Worm (Caenorhabditis elegans) whole organism, L4 larva: ENCODE measurements around the gene rpl-20.
A peak's percentile ranks its signal among the peaks of the same experiment; 100 is the strongest.

Experiments used
- D1046.2 ChIP-seq: fragments of 200-800 bp; sonication (Bioruptor generic); IDR thresholded peaks from 2 replicates; pipeline ENCODE4 v1.3.6; 2022; ENCODE audit warnings: missing genetic modification characterization, missing compliant biosample characterization
- Y105C5A.15 ChIP-seq: fragments of 200-800 bp; sonication (Bioruptor generic); IDR thresholded peaks from 2 replicates; pipeline ENCODE4 v1.3.6; 2022; ENCODE audit warnings: missing genetic modification characterization, missing compliant biosample characterization
- ZK337.2 ChIP-seq: fragments of 200-800 bp; sonication (Bioruptor generic); IDR thresholded peaks from 2 replicates; pipeline ENCODE4 v1.3.6; 2022; ENCODE audit warnings: missing genetic modification reagents, missing genetic modification characterization, missing compliant biosample characterization
- ZK546.5 ChIP-seq, 2 experiments: sonication (generic microtip); optimal IDR thresholded peaks; 2 replicates each; lab custom pipeline; 2017; ENCODE audit warnings: missing biosample characterization in 2 of 2, missing genetic modification characterization in 2 of 2
- aha-1 ChIP-seq: fragments of 150-350 bp; peaks from one replicate; lab custom pipeline; 2014; ENCODE audit warnings: missing biosample characterization, missing genetic modification characterization
- aly-2 ChIP-seq: sonication (generic microtip); optimal IDR thresholded peaks from 2 replicates; lab custom pipeline; 2018; ENCODE audit warnings: missing biosample characterization, missing genetic modification characterization
- attf-4 ChIP-seq: sonication (generic microtip); optimal IDR thresholded peaks from 3 replicates; lab custom pipeline; 2017; ENCODE audit warnings: missing biosample characterization, missing genetic modification characterization
- ceh-62 ChIP-seq: sonication (generic microtip); optimal IDR thresholded peaks from 2 replicates; lab custom pipeline; 2017; ENCODE audit warnings: missing biosample characterization, missing genetic modification characterization
- daf-16 ChIP-seq, 3 experiments: sonication (generic microtip); optimal IDR thresholded peaks; 2 replicates each; lab custom pipeline; 2016 to 2017; ENCODE audit warnings: missing genetic modification characterization in 3 of 3, missing genetic modification reagents in 3 of 3, mild to moderate bottlenecking in 2 of 3, missing compliant biosample characterization in 2 of 3, missing biosample characterization in 1 of 3, moderate library complexity in 1 of 3
- dpl-1 ChIP-seq: fragments of 150-350 bp; optimal IDR thresholded peaks from 2 replicates; lab custom pipeline; 2014; ENCODE audit warnings: missing biosample characterization, missing genetic modification reagents, missing genetic modification characterization
- duxl-1 ChIP-seq: sonication (generic microtip); optimal IDR thresholded peaks from 2 replicates; lab custom pipeline; 2016; ENCODE audit warnings: mild to moderate bottlenecking, missing genetic modification characterization, moderate library complexity, missing compliant biosample characterization; ENCODE audit not compliant: poor library complexity
- dve-1 ChIP-seq: sonication (generic microtip); optimal IDR thresholded peaks from 2 replicates; lab custom pipeline; 2017; ENCODE audit warnings: antibody characterized with exemption, mild to moderate bottlenecking, missing genetic modification characterization, missing compliant biosample characterization; ENCODE audit not compliant: insufficient read depth
- egl-27 ChIP-seq: sonication (generic microtip); optimal IDR thresholded peaks from 3 replicates; lab custom pipeline; 2017; ENCODE audit warnings: missing biosample characterization, missing genetic modification reagents, missing genetic modification characterization
- fkh-10 ChIP-seq: fragments of 150-350 bp; optimal IDR thresholded peaks from 2 replicates; lab custom pipeline; 2014; ENCODE audit warnings: missing biosample characterization, missing genetic modification reagents, missing genetic modification characterization
- fos-1 ChIP-seq: fragments of 150-350 bp; optimal IDR thresholded peaks from 2 replicates; lab custom pipeline; 2014; ENCODE audit warnings: missing biosample characterization, missing genetic modification characterization
- hlh-11 ChIP-seq: fragments of 200-800 bp; sonication (Bioruptor generic); optimal IDR thresholded peaks from 2 replicates; lab custom pipeline; 2018; ENCODE audit warnings: mild to moderate bottlenecking, missing genetic modification characterization, missing compliant biosample characterization
- hlh-30 ChIP-seq: sonication (generic microtip); optimal IDR thresholded peaks from 2 replicates; lab custom pipeline; 2017; ENCODE audit warnings: antibody characterized with exemption, mild to moderate bottlenecking, missing genetic modification characterization, missing compliant biosample characterization; ENCODE audit not compliant: insufficient read depth
- hmg-1.1 ChIP-seq: fragments of 200-800 bp; sonication (Bioruptor generic); IDR thresholded peaks from 2 replicates; pipeline ENCODE4 v1.3.6; 2022; ENCODE audit warnings: missing genetic modification reagents, missing genetic modification characterization, missing compliant biosample characterization
- jun-1 ChIP-seq: fragments of 150-350 bp; optimal IDR thresholded peaks from 2 replicates; lab custom pipeline; 2014; ENCODE audit warnings: missing biosample characterization, missing genetic modification reagents, missing genetic modification characterization
- lin-13 ChIP-seq: fragments of 150-350 bp; optimal IDR thresholded peaks from 2 replicates; lab custom pipeline; 2014; ENCODE audit warnings: missing biosample characterization, missing genetic modification reagents, missing genetic modification characterization
- lin-39 ChIP-seq: fragments of 150-350 bp; optimal IDR thresholded peaks from 2 replicates; lab custom pipeline; 2014; ENCODE audit warnings: missing biosample characterization, missing genetic modification reagents, missing genetic modification characterization
- madf-9 ChIP-seq: fragments of 200-800 bp; sonication (Bioruptor generic); conservative IDR thresholded peaks from 2 replicates; pipeline ENCODE4 v1.3.6; 2022; ENCODE audit warnings: missing genetic modification reagents, missing genetic modification characterization, missing compliant biosample characterization
- mdt-29 ChIP-seq: fragments of 200-800 bp; sonication (Bioruptor generic); IDR thresholded peaks from 2 replicates; pipeline ENCODE4 v1.3.6; 2022; ENCODE audit warnings: missing genetic modification reagents, missing genetic modification characterization, missing compliant biosample characterization
- nhr-28 ChIP-seq: fragments of 150-350 bp; optimal IDR thresholded peaks from 2 replicates; lab custom pipeline; 2014; ENCODE audit warnings: missing biosample characterization, missing genetic modification characterization
- nhr-48 ChIP-seq: sonication (generic microtip); optimal IDR thresholded peaks from 2 replicates; lab custom pipeline; 2016; ENCODE audit warnings: mild to moderate bottlenecking, missing genetic modification characterization, missing compliant biosample characterization
- nhr-6 ChIP-seq: fragments of 150-350 bp; optimal IDR thresholded peaks from 2 replicates; lab custom pipeline; 2014; ENCODE audit warnings: missing biosample characterization, missing genetic modification characterization
- pha-4 ChIP-seq, 2 experiments: fragments of 150-350 bp in 1 of 2; fragments of 200-800 bp in 1 of 2; sonication (Bioruptor generic) in 1 of 2; IDR thresholded peaks in 1 of 2; optimal IDR thresholded peaks in 1 of 2; 2 replicates each; pipeline versions ENCODE4 v1.3.6 to Lab custom; 2014 to 2022; ENCODE audit warnings: missing genetic modification characterization in 2 of 2, missing genetic modification reagents in 2 of 2, missing biosample characterization in 1 of 2, missing compliant biosample characterization in 1 of 2
- rbr-2 ChIP-seq: sonication (generic microtip); optimal IDR thresholded peaks from 2 replicates; lab custom pipeline; 2016; ENCODE audit warnings: missing genotype, missing genetic modification characterization, missing compliant biosample characterization
- saeg-2 ChIP-seq: fragments of 200-800 bp; sonication (Bioruptor generic); IDR thresholded peaks from 2 replicates; pipeline ENCODE4 v1.3.6; 2022; ENCODE audit warnings: missing genetic modification reagents, missing genetic modification characterization, missing compliant biosample characterization
- snpc-1.2 ChIP-seq: fragments of 200-800 bp; sonication (Bioruptor generic); IDR thresholded peaks from 2 replicates; pipeline ENCODE4 v1.3.6; 2022; ENCODE audit warnings: missing genetic modification reagents, missing genetic modification characterization, missing compliant biosample characterization
- spr-3 ChIP-seq: fragments of 200-800 bp; sonication (Bioruptor generic); optimal IDR thresholded peaks from 2 replicates; lab custom pipeline; 2018; ENCODE audit warnings: mild to moderate bottlenecking, missing genetic modification characterization, missing compliant biosample characterization
- tag-97 ChIP-seq: fragments of 200-800 bp; sonication (Bioruptor generic); IDR thresholded peaks from 2 replicates; pipeline ENCODE4 v1.3.6; 2022; ENCODE audit warnings: missing genetic modification characterization, missing compliant biosample characterization
- unc-130 ChIP-seq: sonication (generic microtip); optimal IDR thresholded peaks from 2 replicates; lab custom pipeline; 2016; ENCODE audit warnings: missing genetic modification reagents, missing genetic modification characterization, missing compliant biosample characterization
- unc-39 ChIP-seq: sonication (generic microtip); optimal IDR thresholded peaks from 2 replicates; lab custom pipeline; 2017; ENCODE audit warnings: missing biosample characterization, missing genetic modification characterization
- unc-62 ChIP-seq, 3 experiments: fragments of 150-350 bp in 1 of 3; sonication (generic microtip); optimal IDR thresholded peaks in 2 of 3; peaks in 1 of 3; 1 replicate in 1 of 3; 2 replicates in 2 of 3; lab custom pipeline; 2014 to 2017; ENCODE audit warnings: missing biosample characterization in 3 of 3, missing genetic modification characterization in 3 of 3, missing genetic modification reagents in 3 of 3, missing genotype in 1 of 3
- zag-1 ChIP-seq: fragments of 150-350 bp; optimal IDR thresholded peaks from 2 replicates; lab custom pipeline; 2014; ENCODE audit warnings: missing biosample characterization, missing genetic modification characterization
- zip-11 ChIP-seq: fragments of 200-800 bp; sonication (Bioruptor generic); IDR thresholded peaks from 2 replicates; pipeline ENCODE4 v1.3.6; 2022; ENCODE audit warnings: missing genetic modification characterization, missing compliant biosample characterization
- zip-2 ChIP-seq: fragments of 150-350 bp; optimal IDR thresholded peaks from 2 replicates; lab custom pipeline; 2014; ENCODE audit warnings: missing biosample characterization, missing genetic modification characterization
- ztf-11 ChIP-seq: fragments of 150-350 bp; optimal IDR thresholded peaks from 2 replicates; lab custom pipeline; 2014; ENCODE audit warnings: missing biosample characterization, missing genetic modification characterization

The rpl-20 gene

ce11 chrIV:4784687-4785086, 35.1 kb upstream of the rpl-20 start:
- TF ChIP-seq dve-1 (tag; lab: Kevin White, UChicago) (peak; percentile 13), snpc-1.2 (0 out of 2 replicates have a peak, but pooled peaks have one; percentile 10)

- TF ChIP-seq unc-62 (GFP tag; optimal IDR thresholded peaks at IDR 0.05 in 1 of 2; lab: Kevin White, UChicago) = peak in 1 of 2 experiments; percentile 97
- TF ChIP-seq unc-62 (tag; optimal IDR thresholded peaks at IDR 0.05; lab: Kevin White, UChicago) = no peak
- TF ChIP-seq spr-3 (GFP tag; lab: Kevin White, UChicago) = no peak
- 0 out of 2 replicates have a peak, but pooled peaks have one; percentile 37 for TF ChIP-seq hmg-1.1 (GFP tag; lab: Robert Waterston, UW)
- TF ChIP-seq daf-16 (GFP tag; optimal IDR thresholded peaks at IDR 0.05; lab: Kevin White, UChicago) = no peak
- peak; percentile 32 for TF ChIP-seq daf-16 (tag; optimal IDR thresholded peaks at IDR 0.05; lab: Kevin White, UChicago)
- TF ChIP-seq dve-1 (tag; lab: Kevin White, UChicago) = peak; percentile 22
- TF ChIP-seq nhr-28 (tag; lab: Kevin White, UChicago) = peak; percentile 47
- TF ChIP-seq hlh-30 (tag; lab: Kevin White, UChicago) = no peak
- TF ChIP-seq ztf-11 (tag; lab: Kevin White, UChicago) = no peak
- TF ChIP-seq mdt-29 (GFP tag; lab: Robert Waterston, UW) = 0 out of 2 replicates have a peak, but pooled peaks have one; percentile 28
- TF ChIP-seq unc-130 (GFP tag; lab: Kevin White, UChicago) = no peak
- peak; percentile 67 for TF ChIP-seq hlh-11 (tag; lab: Kevin White, UChicago)
- TF ChIP-seq attf-4 (tag; lab: Kevin White, UChicago) = no peak
Observed at ce11 chrIV:4781123-4781522, 31.5 kb upstream of the rpl-20 start.

ce11 chrIV:4780129-4780528, 30.6 kb upstream of the rpl-20 start, which contains the start of gene set-15:
set-15 (minus strand) TSS chrIV:4780229.
- TF ChIP-seq egl-27 (no peak), fkh-10 (no peak), rbr-2 (tag; lab: Kevin White, UChicago) (no peak), lin-39 (tag; lab: Kevin White, UChicago) (no peak), jun-1 (tag; lab: Kevin White, UChicago) (no peak), D1046.2 (GFP tag; lab: Robert Waterston, UW) (no peak), nhr-6 (tag; lab: Kevin White, UChicago) (no peak), unc-39 (tag; lab: Kevin White, UChicago) (no peak), ZK546.5 (tag; optimal IDR thresholded peaks at IDR 0.05; lab: Kevin White, UChicago) (no peak), hlh-11 (tag; lab: Kevin White, UChicago) (no peak), dpl-1 (GFP tag; lab: Kevin White, UChicago) (no peak), Y105C5A.15 (GFP tag; lab: Robert Waterston, UW) (no peak), aly-2 (tag; lab: Kevin White, UChicago) (no peak), duxl-1 (tag; lab: Kevin White, UChicago) (no peak)
- TF ChIP-seq, all 104 proteins: peak for 0

ce11 chrIV:4776501-4776900, 26.9 kb upstream of the rpl-20 start:
- no peak for TF ChIP-seq mdt-29 (GFP tag; lab: Robert Waterston, UW)

DNA sequence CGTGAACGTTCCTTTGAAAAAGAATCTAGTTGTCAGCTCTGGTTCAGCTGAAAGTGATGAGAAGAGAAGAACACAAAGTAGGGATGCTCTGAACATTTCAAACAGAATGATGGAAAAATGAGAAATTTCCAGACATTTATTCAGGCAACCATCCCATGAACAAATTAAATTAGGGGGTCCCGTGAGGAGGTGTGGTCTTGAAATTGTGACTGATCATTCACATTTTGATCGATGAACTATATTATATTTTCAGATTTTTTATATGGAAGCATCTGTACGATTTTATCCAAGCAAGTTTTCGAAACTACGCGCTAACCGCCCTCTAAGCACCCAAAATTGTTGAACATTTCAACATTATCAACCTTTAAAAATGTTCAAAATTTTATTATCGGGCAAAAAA, 26.4 kb upstream of the rpl-20 start, which contains the start of gene R11E3.19:
Gene R11E3.19 (minus strand): TSS at position 101 of the 400 bp plus-strand sequence.
- no peak for TF ChIP-seq ZK337.2 (GFP tag; lab: Robert Waterston, UW)
- TF ChIP-seq zip-11 (GFP tag; lab: Robert Waterston, UW) = no peak
- no peak for TF ChIP-seq pha-4 (GFP tag; IDR thresholded peaks at IDR 0.05; lab: Robert Waterston, UW)
- no peak for TF ChIP-seq pha-4 (tag; optimal IDR thresholded peaks at IDR 0.05; lab: Kevin White, UChicago)
- TF ChIP-seq tag-97 (GFP tag; lab: Robert Waterston, UW) = no peak
- TF ChIP-seq zag-1 (tag; lab: Kevin White, UChicago) = no peak
- TF ChIP-seq fos-1 = no peak
- TF ChIP-seq ceh-62 (tag; lab: Kevin White, UChicago) = no peak
- TF ChIP-seq spr-3 (GFP tag; lab: Kevin White, UChicago) = no peak
- TF ChIP-seq hmg-1.1 (GFP tag; lab: Robert Waterston, UW) = no peak
- TF ChIP-seq aha-1 (tag; lab: Kevin White, UChicago) = no peak
- TF ChIP-seq nhr-48 (tag; lab: Kevin White, UChicago) = no peak
- no peak for TF ChIP-seq zip-2 (tag; lab: Kevin White, UChicago)
- TF ChIP-seq saeg-2 (GFP tag; lab: Robert Waterston, UW) = no peak
- TF ChIP-seq Y105C5A.15 (GFP tag; lab: Robert Waterston, UW) = no peak
- TF ChIP-seq lin-13 (GFP tag; lab: Kevin White, UChicago) = no peak
- no peak for TF ChIP-seq ZK546.5 (tag; optimal IDR thresholded peaks at IDR 0.05; lab: Kevin White, UChicago)
- no peak for TF ChIP-seq madf-9 (GFP tag; lab: Robert Waterston, UW)
